Worm (Caenorhabditis elegans): Measurements from ENCODE around the gene hex-5.

DNA sequence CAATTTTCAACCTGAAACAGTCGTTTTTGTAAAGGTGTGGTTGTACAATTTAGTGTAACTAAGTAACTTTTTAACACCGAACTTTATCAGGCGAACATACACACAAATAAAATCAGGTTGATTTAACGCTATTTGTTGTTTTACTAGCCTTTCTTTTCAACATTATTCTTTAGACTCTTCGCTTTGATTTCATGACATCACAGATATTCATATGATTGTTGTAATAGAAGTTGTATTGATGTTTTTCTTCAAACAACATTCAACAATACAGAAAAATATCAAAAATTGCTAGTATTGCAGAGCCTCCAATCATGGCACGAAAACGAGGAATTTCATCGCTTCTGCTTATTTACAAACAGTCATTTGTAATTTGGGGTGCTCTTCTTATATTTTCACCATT lies 10.2 kb downstream of the hex-5 start, which contains the start of gene nac-1:
- no peak for TF ChIP-seq flt-1 (GFP tag; IDR thresholded peaks at IDR 0.05)
- no peak for TF ChIP-seq ztf-23 (GFP tag; IDR thresholded peaks at IDR 0.05)
- TF ChIP-seq cog-1 (tag; optimal IDR thresholded peaks at IDR 0.05) = no peak
- TF ChIP-seq klf-2 (GFP tag; conservative IDR thresholded peaks at IDR 0.05) = no peak
- TF ChIP-seq med-1 (GFP tag; optimal IDR thresholded peaks at IDR 0.05; ENCODE audit: insufficient read depth) = no peak
- TF ChIP-seq ref-1 (GFP tag; conservative IDR thresholded peaks at IDR 0.05) = no peak
- no peak for TF ChIP-seq T22C8.4 (GFP tag; IDR thresholded peaks at IDR 0.05)
- no peak for TF ChIP-seq tab-1 (GFP tag; IDR thresholded peaks at IDR 0.05)
- no peak for TF ChIP-seq ztf-29 (GFP tag; IDR thresholded peaks at IDR 0.05)

Data from whole organism, midembryonic.